Fruit fly (Drosophila melanogaster) whole organism, prepupa: ENCODE measurements around the gene Rala.

ENCODE experiments used
- CG16779 ChIP-seq: fragments of 200-800 bp; sonication (Bioruptor generic); optimal IDR thresholded peaks from 3 replicates; lab custom pipeline; 2017; ENCODE audit warnings: missing biosample characterization, mild to moderate bottlenecking, missing genetic modification characterization
- CG4318 ChIP-seq: fragments of 200-800 bp; sonication (Bioruptor generic); optimal IDR thresholded peaks from 3 replicates; lab custom pipeline; 2017; ENCODE audit warnings: missing biosample characterization, mild to moderate bottlenecking, missing genetic modification characterization
- CG8319 ChIP-seq: fragments of 200-800 bp; sonication (Bioruptor generic); optimal IDR thresholded peaks from 3 replicates; lab custom pipeline; 2016; ENCODE audit warnings: missing biosample characterization, missing genetic modification characterization
- Eip75B ChIP-seq: fragments of 200-800 bp; sonication (Bioruptor generic); optimal IDR thresholded peaks from 3 replicates; lab custom pipeline; 2016; ENCODE audit warnings: missing biosample characterization, missing genetic modification characterization
- Eip78C ChIP-seq: fragments of 200-800 bp; sonication (Bioruptor generic); peaks from one replicate; lab custom pipeline; 2016; ENCODE audit warnings: missing biosample characterization, missing genetic modification characterization
- Ets21C ChIP-seq: fragments of 200-800 bp; sonication (Bioruptor generic); optimal IDR thresholded peaks from 3 replicates; lab custom pipeline; 2016; ENCODE audit warnings: missing biosample characterization, missing genetic modification characterization
- Ets96B ChIP-seq: fragments of 200-800 bp; optimal IDR thresholded peaks from 2 replicates; lab custom pipeline; 2019; ENCODE audit warnings: missing biosample characterization, mild to moderate bottlenecking, missing genetic modification characterization, moderate library complexity
- Gug ChIP-seq: fragments of 200-800 bp; sonication (Bioruptor generic); IDR thresholded peaks from 2 replicates; pipeline ENCODE4 v1.3.6; 2022; ENCODE audit warnings: missing biosample characterization, missing genetic modification characterization
- Hr39 ChIP-seq: fragments of 200-800 bp; sonication (Bioruptor generic); optimal IDR thresholded peaks from 2 replicates; lab custom pipeline; 2016; ENCODE audit warnings: missing biosample characterization, missing genetic modification characterization
- Met ChIP-seq: fragments of 200-800 bp; sonication (Bioruptor generic); optimal IDR thresholded peaks from 3 replicates; lab custom pipeline; 2016; ENCODE audit warnings: missing biosample characterization, missing genetic modification characterization
- OdsH ChIP-seq: fragments of 200-800 bp; sonication (Bioruptor generic); optimal IDR thresholded peaks from 3 replicates; lab custom pipeline; 2016; ENCODE audit warnings: missing biosample characterization, missing genetic modification characterization
- Sox102F ChIP-seq: fragments of 200-800 bp; sonication (Bioruptor generic); optimal IDR thresholded peaks from 2 replicates; lab custom pipeline; 2016; ENCODE audit warnings: missing biosample characterization, mild to moderate bottlenecking, missing genetic modification characterization
- fd59A ChIP-seq: fragments of 200-800 bp; sonication (Bioruptor generic); optimal IDR thresholded peaks from 2 replicates; lab custom pipeline; 2017; ENCODE audit warnings: missing biosample characterization, mild to moderate bottlenecking, missing genetic modification characterization, missing genetic modification reagents
- lz ChIP-seq: fragments of 200-800 bp; sonication (Bioruptor generic); optimal IDR thresholded peaks from 3 replicates; lab custom pipeline; 2016; ENCODE audit warnings: missing biosample characterization, missing genetic modification characterization

DNA sequence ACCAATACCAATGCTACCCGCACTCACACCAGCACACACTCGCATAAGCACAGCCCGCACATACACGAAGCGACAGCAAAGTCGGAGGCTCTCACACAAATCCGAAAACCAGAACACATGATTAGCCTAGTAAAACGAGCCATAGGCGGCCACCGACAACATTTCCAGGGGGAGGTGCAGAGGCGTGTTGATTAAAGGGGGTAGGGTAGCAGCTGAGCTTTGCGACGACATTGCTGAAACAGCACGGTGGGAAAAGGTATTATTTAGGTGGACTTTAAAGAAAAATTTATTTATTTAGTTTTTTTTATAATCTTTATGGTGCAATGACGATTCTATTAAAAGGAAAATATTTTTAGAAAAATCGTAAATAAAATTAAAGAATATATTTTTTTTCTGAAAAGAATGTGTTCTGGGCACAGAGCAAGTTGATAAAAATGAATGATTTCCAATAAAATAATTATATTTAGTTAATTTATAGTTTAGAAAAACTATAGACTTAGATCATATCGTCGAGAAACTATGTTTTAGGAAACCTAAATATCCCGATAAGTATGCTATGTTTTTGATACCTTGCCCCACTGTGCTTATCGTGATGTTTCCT, 24.6 kb upstream of the Rala start:
- TF ChIP-seq Ets96B (peak; percentile 83), fd59A (GFP tag; lab: Kevin White, UChicago) (no peak), Gug (GFP tag; lab: Robert Waterston, UW) (peak; percentile 66), Ets21C (peak; percentile 25), CG8319 (GFP tag; lab: Kevin White, UChicago) (peak; percentile 52), Met (GFP tag; lab: Kevin White, UChicago) (peak; percentile 75), Sox102F (peak; percentile 55), Eip75B (GFP tag; lab: Kevin White, UChicago) (no peak), CG16779 (tag; lab: Kevin White, UChicago) (peak; percentile 41), lz (GFP tag; lab: Kevin White, UChicago) (peak; percentile 59), Eip78C (GFP tag; lab: Kevin White, UChicago) (peak; percentile 90), Hr39 (GFP tag; lab: Kevin White, UChicago) (no peak), CG4318 (GFP tag; lab: Kevin White, UChicago) (peak; percentile 90), OdsH (GFP tag; lab: Kevin White, UChicago) (peak; percentile 84)
